Worm (Caenorhabditis elegans) whole organism, L4 larva: ENCODE data around the gene haly-1.
A peak's percentile ranks its signal among the peaks of the same experiment; 100 is the strongest.

Source experiments
- F10B5.3 ChIP-seq: sonication (generic microtip); optimal IDR thresholded peaks from 2 replicates; lab custom pipeline; 2016; ENCODE audit warnings: mild to moderate bottlenecking, missing genetic modification characterization, missing compliant biosample characterization
- F37D6.2 ChIP-seq: sonication (generic microtip); optimal IDR thresholded peaks from 2 replicates; lab custom pipeline; 2016; ENCODE audit warnings: mild to moderate bottlenecking, missing genetic modification characterization, missing compliant biosample characterization
- Y105C5A.15 ChIP-seq: fragments of 200-800 bp; sonication (Bioruptor generic); IDR thresholded peaks from 2 replicates; pipeline ENCODE4 v1.3.6; 2022; ENCODE audit warnings: missing genetic modification characterization, missing compliant biosample characterization
- Y48G9A.11 ChIP-seq: fragments of 200-800 bp; sonication (Bioruptor generic); IDR thresholded peaks from 2 replicates; pipeline ENCODE4 v1.3.6; 2022; ENCODE audit warnings: missing genetic modification reagents, missing genetic modification characterization, missing compliant biosample characterization
- Y5F2A.4 ChIP-seq: fragments of 200-800 bp; sonication (Bioruptor generic); optimal IDR thresholded peaks from 2 replicates; lab custom pipeline; 2018; ENCODE audit warnings: mild to moderate bottlenecking, missing genetic modification characterization, missing compliant biosample characterization
- ZK337.2 ChIP-seq: fragments of 200-800 bp; sonication (Bioruptor generic); IDR thresholded peaks from 2 replicates; pipeline ENCODE4 v1.3.6; 2022; ENCODE audit warnings: missing genetic modification reagents, missing genetic modification characterization, missing compliant biosample characterization
- aha-1 ChIP-seq: fragments of 150-350 bp; peaks from one replicate; lab custom pipeline; 2014; ENCODE audit warnings: missing biosample characterization, missing genetic modification characterization
- aly-2 ChIP-seq: sonication (generic microtip); optimal IDR thresholded peaks from 2 replicates; lab custom pipeline; 2018; ENCODE audit warnings: missing biosample characterization, missing genetic modification characterization
- ama-1 ChIP-seq: fragments of 150-350 bp; optimal IDR thresholded peaks from 2 replicates; lab custom pipeline; 2014; ENCODE audit warnings: inconsistent platforms, mixed read lengths
- attf-4 ChIP-seq: sonication (generic microtip); optimal IDR thresholded peaks from 3 replicates; lab custom pipeline; 2017; ENCODE audit warnings: missing biosample characterization, missing genetic modification characterization
- ceh-20 ChIP-seq: fragments of 200-800 bp; sonication (Bioruptor generic); IDR thresholded peaks from 2 replicates; pipeline ENCODE4 v1.3.6; 2022; ENCODE audit warnings: missing genetic modification reagents, missing genetic modification characterization, missing compliant biosample characterization
- ceh-28 ChIP-seq: fragments of 150-350 bp; optimal IDR thresholded peaks from 2 replicates; lab custom pipeline; 2014; ENCODE audit warnings: missing biosample characterization, missing genetic modification reagents, missing genetic modification characterization
- ceh-44 ChIP-seq: fragments of 200-800 bp; sonication (Bioruptor generic); IDR thresholded peaks from 2 replicates; pipeline ENCODE4 v1.3.6; 2022; ENCODE audit warnings: missing genetic modification reagents, missing genetic modification characterization, missing compliant biosample characterization
- ceh-62 ChIP-seq: sonication (generic microtip); optimal IDR thresholded peaks from 2 replicates; lab custom pipeline; 2017; ENCODE audit warnings: missing biosample characterization, missing genetic modification characterization
- ctbp-1 ChIP-seq: fragments of 200-800 bp; sonication (Bioruptor generic); IDR thresholded peaks from 2 replicates; pipeline ENCODE4 v1.3.6; 2022; ENCODE audit warnings: missing genetic modification reagents, missing genetic modification characterization, missing compliant biosample characterization
- dmd-9 ChIP-seq: fragments of 200-800 bp; sonication (Bioruptor generic); IDR thresholded peaks from 2 replicates; pipeline ENCODE4 v1.3.6; 2022; ENCODE audit warnings: missing genetic modification reagents, missing genetic modification characterization, missing compliant biosample characterization
- fkh-10 ChIP-seq: fragments of 150-350 bp; optimal IDR thresholded peaks from 2 replicates; lab custom pipeline; 2014; ENCODE audit warnings: missing biosample characterization, missing genetic modification reagents, missing genetic modification characterization
- hif-1 ChIP-seq, 2 experiments: sonication (generic microtip); optimal IDR thresholded peaks; 2 replicates each; lab custom pipeline; 2016 to 2017; ENCODE audit warnings: missing compliant biosample characterization in 2 of 2, missing genetic modification characterization in 2 of 2, missing genetic modification reagents in 2 of 2, missing genotype in 2 of 2, mild to moderate bottlenecking in 1 of 2
- lin-1 ChIP-seq: fragments of 200-800 bp; sonication (Bioruptor generic); IDR thresholded peaks from 2 replicates; pipeline ENCODE4 v1.3.6; 2022; ENCODE audit warnings: missing genetic modification reagents, missing genetic modification characterization, missing compliant biosample characterization
- lin-39 ChIP-seq: fragments of 150-350 bp; optimal IDR thresholded peaks from 2 replicates; lab custom pipeline; 2014; ENCODE audit warnings: missing biosample characterization, missing genetic modification reagents, missing genetic modification characterization
- lir-3 ChIP-seq: sonication (generic microtip); optimal IDR thresholded peaks from 2 replicates; lab custom pipeline; 2016; ENCODE audit warnings: mild to moderate bottlenecking, missing genetic modification characterization, missing compliant biosample characterization
- nhr-102 ChIP-seq: sonication (generic microtip); optimal IDR thresholded peaks from 2 replicates; lab custom pipeline; 2016; ENCODE audit warnings: mild to moderate bottlenecking, missing genetic modification characterization, moderate library complexity, missing compliant biosample characterization
- nhr-11 ChIP-seq: fragments of 150-350 bp; optimal IDR thresholded peaks from 2 replicates; lab custom pipeline; 2014; ENCODE audit warnings: missing biosample characterization, missing genetic modification characterization
- nhr-237 ChIP-seq: sonication (generic microtip); optimal IDR thresholded peaks from 2 replicates; lab custom pipeline; 2017; ENCODE audit warnings: missing biosample characterization, missing genetic modification characterization
- nhr-48 ChIP-seq: sonication (generic microtip); optimal IDR thresholded peaks from 2 replicates; lab custom pipeline; 2016; ENCODE audit warnings: mild to moderate bottlenecking, missing genetic modification characterization, missing compliant biosample characterization
- nhr-6 ChIP-seq: fragments of 150-350 bp; optimal IDR thresholded peaks from 2 replicates; lab custom pipeline; 2014; ENCODE audit warnings: missing biosample characterization, missing genetic modification characterization
- nhr-77 ChIP-seq: fragments of 150-350 bp; optimal IDR thresholded peaks from 2 replicates; lab custom pipeline; 2014; ENCODE audit warnings: missing biosample characterization, missing genetic modification characterization
- php-3 ChIP-seq: fragments of 200-800 bp; sonication (Bioruptor generic); IDR thresholded peaks from 2 replicates; pipeline ENCODE4 v1.3.6; 2022; ENCODE audit warnings: missing genetic modification reagents, missing genetic modification characterization, missing compliant biosample characterization
- pqm-1 ChIP-seq: sonication (generic microtip); optimal IDR thresholded peaks from 2 replicates; lab custom pipeline; 2017; ENCODE audit warnings: missing biosample characterization, missing genetic modification characterization
- tra-1 ChIP-seq: fragments of 200-800 bp; sonication (Bioruptor generic); IDR thresholded peaks from 2 replicates; pipeline ENCODE4 v1.3.6; 2022; ENCODE audit warnings: missing genetic modification reagents, missing genetic modification characterization, missing compliant biosample characterization
- unc-130 ChIP-seq: sonication (generic microtip); optimal IDR thresholded peaks from 2 replicates; lab custom pipeline; 2016; ENCODE audit warnings: missing genetic modification reagents, missing genetic modification characterization, missing compliant biosample characterization
- zfp-3 ChIP-seq: fragments of 200-800 bp; sonication (Bioruptor generic); conservative IDR thresholded peaks from 2 replicates; pipeline ENCODE4 v1.3.6; 2022; ENCODE audit warnings: missing genetic modification reagents, missing genetic modification characterization, missing compliant biosample characterization
- zip-11 ChIP-seq: fragments of 200-800 bp; sonication (Bioruptor generic); IDR thresholded peaks from 2 replicates; pipeline ENCODE4 v1.3.6; 2022; ENCODE audit warnings: missing genetic modification characterization, missing compliant biosample characterization
- zip-2 ChIP-seq: fragments of 150-350 bp; optimal IDR thresholded peaks from 2 replicates; lab custom pipeline; 2014; ENCODE audit warnings: missing biosample characterization, missing genetic modification characterization
- ztf-7 ChIP-seq: fragments of 150-350 bp; optimal IDR thresholded peaks from 2 replicates; lab custom pipeline; 2014; ENCODE audit warnings: missing biosample characterization, missing genetic modification characterization

haly-1 gene

DNA sequence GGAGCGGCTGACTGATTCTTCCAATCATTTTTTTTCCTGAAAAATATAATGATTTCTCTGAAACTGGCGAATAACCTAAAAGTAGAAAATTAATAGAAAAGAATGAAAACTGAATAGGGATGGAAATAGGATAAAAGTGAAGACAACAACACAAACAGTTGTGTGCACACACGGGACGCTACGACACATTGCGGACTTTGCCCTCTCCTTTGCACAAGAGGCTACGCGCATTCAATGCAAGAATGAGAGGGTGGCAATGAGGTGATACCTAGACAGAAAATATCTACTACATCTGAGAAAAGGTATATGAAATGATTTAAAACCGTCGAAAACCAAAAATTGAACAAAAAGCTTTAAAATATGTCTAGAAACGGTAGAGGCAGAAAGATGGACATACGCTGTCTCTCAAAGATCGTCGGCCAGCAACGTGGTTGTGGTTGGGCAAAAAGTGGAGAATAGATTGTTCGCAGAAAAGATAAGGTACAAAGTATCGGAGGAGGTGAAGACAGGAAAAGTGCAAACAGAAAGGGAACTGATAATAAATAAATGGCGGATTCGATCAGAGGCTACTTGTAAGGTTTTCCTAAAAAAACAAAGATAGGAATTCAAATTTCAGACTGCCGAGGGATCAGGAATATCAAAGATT lies 3.8 kb upstream of the haly-1 start, which contains the start of gene suca-1 (continued):
- no peak for TF ChIP-seq php-3 (GFP tag; lab: Robert Waterston, UW)
- no peak for TF ChIP-seq nhr-48
- no peak for TF ChIP-seq dmd-9
- no peak for TF ChIP-seq ceh-28 (tag; lab: Kevin White, UChicago)
- TF ChIP-seq ama-1 (lab: Kevin White, UChicago) = no peak
- no peak for TF ChIP-seq ztf-7 (tag; lab: Kevin White, UChicago)
- TF ChIP-seq aly-2 (tag; lab: Kevin White, UChicago) = no peak
- no peak for TF ChIP-seq fkh-10 (GFP tag; lab: Kevin White, UChicago)
- no peak for TF ChIP-seq nhr-102 (tag; lab: Kevin White, UChicago)
- TF ChIP-seq ceh-44 (GFP tag; lab: Robert Waterston, UW) = no peak
- TF ChIP-seq lin-1 (GFP tag; lab: Robert Waterston, UW) = no peak
- TF ChIP-seq Y48G9A.11 (GFP tag; lab: Robert Waterston, UW) = no peak
- TF ChIP-seq Y105C5A.15 = no peak
- no peak for TF ChIP-seq ctbp-1 (GFP tag; lab: Robert Waterston, UW)
- no peak for TF ChIP-seq lin-39 (tag; lab: Kevin White, UChicago)
- TF ChIP-seq ceh-20 (GFP tag; lab: Robert Waterston, UW) = no peak
- no peak for TF ChIP-seq lir-3 (tag; lab: Kevin White, UChicago)
- TF ChIP-seq, all 104 proteins: peak for 17

DNA sequence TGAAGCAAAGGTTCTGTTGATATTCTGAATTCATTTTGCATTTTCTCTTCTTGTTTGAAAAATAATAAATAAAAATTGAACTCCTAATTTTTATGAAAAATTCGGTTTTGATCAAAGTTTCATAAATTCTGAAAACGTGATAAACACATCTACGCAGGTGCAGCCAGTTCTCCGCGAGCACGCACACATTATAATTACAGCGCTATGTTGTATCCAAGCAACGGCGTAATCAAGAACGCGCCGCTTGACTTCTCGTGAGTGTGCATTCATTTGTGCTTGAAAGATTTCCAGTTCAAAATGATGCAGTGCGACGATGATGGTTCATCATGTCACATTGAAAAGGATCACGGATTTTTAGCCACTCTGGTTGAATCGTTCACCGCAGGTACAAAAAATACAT lies 4.5 kb downstream of the haly-1 start, which contains the start of gene F47B10.3:
TSS of gene F47B10.3 (plus strand) at position 301 of the 400 bp plus-strand sequence.
- no peak for TF ChIP-seq ceh-28 (tag; lab: Kevin White, UChicago)
- TF ChIP-seq unc-130 = no peak
- TF ChIP-seq zip-11 = no peak
- TF ChIP-seq ceh-44 (GFP tag; lab: Robert Waterston, UW) = no peak
- no peak for TF ChIP-seq F37D6.2 (tag; lab: Kevin White, UChicago)
- TF ChIP-seq Y48G9A.11 (GFP tag; lab: Robert Waterston, UW) = no peak

DNA sequence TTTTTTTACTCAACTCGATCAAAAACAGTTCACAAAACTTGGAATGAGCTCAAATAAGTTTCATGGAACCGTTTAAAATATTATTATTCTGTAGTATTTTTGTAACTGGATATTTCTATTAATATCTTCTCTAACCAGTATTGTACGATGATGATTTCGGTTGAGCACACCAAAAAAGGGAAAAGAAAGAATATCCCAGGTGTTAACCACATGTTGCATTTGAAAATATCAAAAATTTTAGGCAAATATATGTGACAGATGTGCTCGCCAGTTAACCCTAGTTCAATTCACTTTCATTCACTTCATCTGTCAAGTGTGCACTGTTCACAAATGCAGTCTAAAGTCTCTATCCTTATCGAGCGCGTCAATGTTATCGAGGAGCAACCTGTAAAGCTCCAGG lies 5.4 kb downstream of the haly-1 start, which contains the start of gene F47B10.4:
TSS of gene F47B10.4 (plus strand) at position 301 of the 400 bp plus-strand sequence.
- TF ChIP-seq nhr-11 (tag; lab: Kevin White, UChicago) (no peak), ztf-7 (tag; lab: Kevin White, UChicago) (no peak), nhr-6 (no peak), lin-1 (GFP tag; lab: Robert Waterston, UW) (no peak), zip-2 (tag; lab: Kevin White, UChicago) (no peak), ceh-28 (tag; lab: Kevin White, UChicago) (no peak), ctbp-1 (GFP tag; lab: Robert Waterston, UW) (no peak), F10B5.3 (tag; lab: Kevin White, UChicago) (no peak), hif-1 (tag; optimal IDR thresholded peaks at IDR 0.05; lab: Kevin White, UChicago) (no peak), Y5F2A.4 (no peak), ZK337.2 (GFP tag; lab: Robert Waterston, UW) (no peak), ceh-62 (no peak), Y48G9A.11 (GFP tag; lab: Robert Waterston, UW) (no peak), pqm-1 (tag; lab: Kevin White, UChicago) (no peak), tra-1 (GFP tag; lab: Robert Waterston, UW) (no peak), ceh-20 (GFP tag; lab: Robert Waterston, UW) (no peak), dmd-9 (no peak)

DNA sequence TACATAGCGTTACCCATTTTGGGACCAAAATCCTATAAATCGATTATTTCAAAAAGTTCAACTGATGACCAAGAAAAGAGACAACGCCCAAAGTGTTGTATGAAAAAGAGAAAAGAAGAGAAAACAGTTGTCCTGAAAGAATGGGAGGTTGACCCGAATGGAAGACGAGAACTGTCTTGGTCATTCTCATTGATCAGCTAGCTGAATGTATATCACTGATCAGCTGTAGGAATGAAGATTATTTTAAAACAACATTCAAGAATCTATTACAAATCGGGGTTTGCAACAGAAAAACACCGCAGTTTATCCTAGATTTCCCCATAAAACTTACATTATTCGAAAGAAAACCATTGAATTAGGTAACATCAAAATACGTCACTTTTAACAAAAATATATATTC lies 5.9 kb downstream of the haly-1 start, which contains the start of gene F47B10.5:
TSS of gene F47B10.5 (minus strand) at position 101 of the 400 bp plus-strand sequence.
- TF ChIP-seq nhr-6 (no peak), attf-4 (tag; lab: Kevin White, UChicago) (no peak), aly-2 (tag; lab: Kevin White, UChicago) (no peak), aha-1 (tag; lab: Kevin White, UChicago) (peak; percentile 35), nhr-77 (tag; lab: Kevin White, UChicago) (no peak), nhr-237 (tag; lab: Kevin White, UChicago) (no peak), lin-1 (GFP tag; lab: Robert Waterston, UW) (no peak), zfp-3 (GFP tag; lab: Robert Waterston, UW) (no peak)
